Worm (Caenorhabditis elegans) whole organism, L1 larva: ENCODE results near the gene K09C4.9.

Source experiments
- blmp-1 ChIP-seq: fragments of 150-350 bp; optimal IDR thresholded peaks from 2 replicates; lab custom pipeline; 2014; ENCODE audit warnings: missing biosample characterization, missing genetic modification characterization
- fos-1 ChIP-seq: fragments of 150-350 bp; optimal IDR thresholded peaks from 2 replicates; lab custom pipeline; 2014; ENCODE audit warnings: missing biosample characterization, missing genetic modification characterization
- lin-35 ChIP-seq, 2 experiments: fragments of 150-350 bp; optimal IDR thresholded peaks; 2 replicates each; lab custom pipeline; 2014; ENCODE audit warnings: missing biosample characterization in 2 of 2, missing genetic modification characterization in 2 of 2, missing genetic modification reagents in 2 of 2
- mdl-1 ChIP-seq, 2 experiments: fragments of 150-350 bp; optimal IDR thresholded peaks; 2 replicates each; lab custom pipeline; 2014 to 2017; ENCODE audit warnings: missing biosample characterization in 2 of 2, missing genetic modification characterization in 2 of 2, inconsistent platforms in 1 of 2

DNA sequence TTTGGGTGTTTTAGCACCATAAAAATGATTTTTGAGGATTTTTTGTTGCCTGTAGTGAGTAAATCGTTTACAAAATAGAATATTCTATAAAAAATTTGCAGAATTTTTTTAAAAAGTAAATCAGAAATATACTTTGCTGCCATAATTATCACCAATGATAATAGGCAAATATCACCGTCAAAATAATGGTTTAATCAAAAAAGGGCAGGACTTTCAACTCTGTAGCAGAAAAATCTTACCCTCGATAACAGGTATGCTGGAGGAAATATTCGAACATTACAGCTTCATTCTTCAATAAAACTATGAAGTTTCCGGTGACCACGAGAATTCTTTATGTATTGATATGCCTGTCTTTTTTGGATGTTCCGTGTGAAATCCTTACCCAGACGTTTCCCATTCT is 17.6 kb upstream of the K09C4.9 start, which contains the start of gene K09C4.4:
- TF ChIP-seq blmp-1 (tag; lab: Kevin White, UChicago) (no peak), fos-1 (tag; lab: Kevin White, UChicago) (no peak), lin-35 (GFP tag; optimal IDR thresholded peaks at IDR 0.05; lab: Kevin White, UChicago) (no peak), mdl-1 (tag; optimal IDR thresholded peaks at IDR 0.05; lab: Kevin White, UChicago) (no peak)
